Worm (Caenorhabditis elegans) whole organism, L3 larva: ENCODE results near the gene egl-36.
A peak's percentile ranks its signal among the peaks of the same experiment; 100 is the strongest.

Experiments
- R02D3.7 ChIP-seq: fragments of 150-350 bp; optimal IDR thresholded peaks from 2 replicates; lab custom pipeline; 2014; ENCODE audit warnings: missing biosample characterization, missing genetic modification characterization
- ZK546.5 ChIP-seq: sonication (generic microtip); optimal IDR thresholded peaks from 2 replicates; lab custom pipeline; 2017; ENCODE audit warnings: missing biosample characterization, missing genetic modification characterization
- ama-1 ChIP-seq: fragments of 150-350 bp; optimal IDR thresholded peaks from 2 replicates; lab custom pipeline; 2018
- ceh-16 ChIP-seq: sonication (generic microtip); optimal IDR thresholded peaks from 2 replicates; lab custom pipeline; 2017; ENCODE audit warnings: missing biosample characterization, missing genetic modification characterization
- ceh-28 ChIP-seq: fragments of 150-350 bp; optimal IDR thresholded peaks from 2 replicates; lab custom pipeline; 2014; ENCODE audit warnings: missing biosample characterization, missing genetic modification reagents, missing genetic modification characterization
- ceh-82 ChIP-seq: fragments of 150-350 bp; optimal IDR thresholded peaks from 2 replicates; lab custom pipeline; 2014; ENCODE audit warnings: missing biosample characterization, missing genetic modification characterization
- ceh-9 ChIP-seq: sonication (generic microtip); optimal IDR thresholded peaks from 2 replicates; lab custom pipeline; 2018; ENCODE audit warnings: missing biosample characterization, missing genetic modification characterization
- daf-12 ChIP-seq: fragments of 150-350 bp; optimal IDR thresholded peaks from 2 replicates; lab custom pipeline; 2014; ENCODE audit warnings: missing biosample characterization, missing genetic modification reagents, missing genetic modification characterization
- egl-27 ChIP-seq: sonication (generic microtip); optimal IDR thresholded peaks from 4 replicates; lab custom pipeline; 2017; ENCODE audit warnings: missing biosample characterization, missing genetic modification reagents, missing genetic modification characterization
- egl-5 ChIP-seq: fragments of 150-350 bp; optimal IDR thresholded peaks from 2 replicates; lab custom pipeline; 2017; ENCODE audit warnings: missing biosample characterization, missing genetic modification reagents, missing genetic modification characterization, inconsistent platforms
- elt-1 ChIP-seq: fragments of 150-350 bp; optimal IDR thresholded peaks from 2 replicates; lab custom pipeline; 2014; ENCODE audit warnings: missing biosample characterization, missing genetic modification characterization
- elt-2 ChIP-seq: sonication (generic microtip); optimal IDR thresholded peaks from 2 replicates; lab custom pipeline; 2016; ENCODE audit warnings: missing genetic modification reagents, mild to moderate bottlenecking, missing genetic modification characterization, missing compliant biosample characterization
- eor-1 ChIP-seq, 2 experiments: fragments of 150-350 bp; optimal IDR thresholded peaks; 2 replicates each; lab custom pipeline; 2014 to 2018; ENCODE audit warnings: missing biosample characterization in 2 of 2, missing genetic modification characterization in 2 of 2
- fkh-10 ChIP-seq: sonication (generic microtip); optimal IDR thresholded peaks from 2 replicates; lab custom pipeline; 2017; ENCODE audit warnings: missing biosample characterization, missing genetic modification reagents, missing genetic modification characterization
- fkh-2 ChIP-seq: fragments of 150-350 bp; optimal IDR thresholded peaks from 2 replicates; lab custom pipeline; 2014; ENCODE audit warnings: missing biosample characterization, missing genetic modification reagents, missing genetic modification characterization
- fos-1 ChIP-seq: fragments of 150-350 bp; optimal IDR thresholded peaks from 2 replicates; lab custom pipeline; 2014; ENCODE audit warnings: missing biosample characterization, missing genetic modification characterization
- hmg-11 ChIP-seq: sonication (generic microtip); optimal IDR thresholded peaks from 2 replicates; lab custom pipeline; 2016; ENCODE audit warnings: missing genetic modification characterization, missing compliant biosample characterization
- jun-1 ChIP-seq: fragments of 150-350 bp; optimal IDR thresholded peaks from 2 replicates; lab custom pipeline; 2014; ENCODE audit warnings: missing biosample characterization, missing genetic modification reagents, missing genetic modification characterization
- lin-15B ChIP-seq: fragments of 150-350 bp; optimal IDR thresholded peaks from 2 replicates; lab custom pipeline; 2014; ENCODE audit warnings: missing biosample characterization, missing genetic modification characterization
- lin-39 ChIP-seq: fragments of 150-350 bp; optimal IDR thresholded peaks from 2 replicates; lab custom pipeline; 2018; ENCODE audit warnings: missing biosample characterization, missing genetic modification reagents, missing genetic modification characterization
- lsy-12 ChIP-seq: sonication (generic microtip); optimal IDR thresholded peaks from 2 replicates; lab custom pipeline; 2016; ENCODE audit warnings: mild to moderate bottlenecking, missing genetic modification characterization, missing compliant biosample characterization
- mdl-1 ChIP-seq: fragments of 150-350 bp; optimal IDR thresholded peaks from 2 replicates; lab custom pipeline; 2014; ENCODE audit warnings: missing biosample characterization, missing genetic modification characterization
- mml-1 ChIP-seq: fragments of 150-350 bp; sonication (generic microtip); optimal IDR thresholded peaks from 3 replicates; lab custom pipeline; 2014; ENCODE audit warnings: missing biosample characterization, missing genetic modification characterization
- nfya-1 ChIP-seq: sonication (generic microtip); optimal IDR thresholded peaks from 2 replicates; lab custom pipeline; 2017; ENCODE audit warnings: missing genetic modification characterization, mild to moderate bottlenecking, missing compliant biosample characterization, antibody characterized with exemption, moderate library complexity; ENCODE audit not compliant: insufficient read depth
- nhr-11 ChIP-seq: fragments of 150-350 bp; optimal IDR thresholded peaks from 2 replicates; lab custom pipeline; 2014; ENCODE audit warnings: missing biosample characterization, missing genetic modification characterization
- nhr-12 ChIP-seq: fragments of 150-350 bp; optimal IDR thresholded peaks from 2 replicates; lab custom pipeline; 2014; ENCODE audit warnings: missing biosample characterization, missing genetic modification characterization
- nhr-23 ChIP-seq: fragments of 150-350 bp; optimal IDR thresholded peaks from 2 replicates; lab custom pipeline; 2014; ENCODE audit warnings: missing biosample characterization, missing genetic modification reagents, missing genetic modification characterization
- nhr-237 ChIP-seq: fragments of 150-350 bp; optimal IDR thresholded peaks from 2 replicates; lab custom pipeline; 2014; ENCODE audit warnings: missing biosample characterization, missing genetic modification characterization
- nhr-25 ChIP-seq: sonication (generic microtip); optimal IDR thresholded peaks from 2 replicates; lab custom pipeline; 2017; ENCODE audit warnings: missing biosample characterization, missing genetic modification characterization
- nhr-28 ChIP-seq: fragments of 150-350 bp; optimal IDR thresholded peaks from 2 replicates; lab custom pipeline; 2014; ENCODE audit warnings: missing biosample characterization, missing genetic modification characterization
- nhr-43 ChIP-seq: sonication (generic microtip); optimal IDR thresholded peaks from 2 replicates; lab custom pipeline; 2016; ENCODE audit warnings: mild to moderate bottlenecking, missing genetic modification characterization, missing compliant biosample characterization; ENCODE audit not compliant: poor library complexity, severe bottlenecking
- nhr-67 ChIP-seq: fragments of 150-350 bp; optimal IDR thresholded peaks from 2 replicates; lab custom pipeline; 2014; ENCODE audit warnings: missing biosample characterization, missing genetic modification characterization
- nhr-77 ChIP-seq: fragments of 150-350 bp; optimal IDR thresholded peaks from 2 replicates; lab custom pipeline; 2014; ENCODE audit warnings: missing biosample characterization, missing genetic modification characterization
- pha-4 ChIP-seq: fragments of 150-350 bp; optimal IDR thresholded peaks from 2 replicates; lab custom pipeline; 2014; ENCODE audit warnings: missing biosample characterization, missing genetic modification reagents, missing genetic modification characterization
- pqm-1 ChIP-seq: fragments of 150-350 bp; optimal IDR thresholded peaks from 2 replicates; lab custom pipeline; 2017; ENCODE audit warnings: missing biosample characterization, missing genetic modification characterization, inconsistent platforms
- sea-2 ChIP-seq: fragments of 150-350 bp; sonication (generic microtip); optimal IDR thresholded peaks from 4 replicates; lab custom pipeline; 2014; ENCODE audit warnings: missing biosample characterization, missing genetic modification reagents, missing genetic modification characterization
- skn-1 ChIP-seq: fragments of 150-350 bp; optimal IDR thresholded peaks from 2 replicates; lab custom pipeline; 2014; ENCODE audit warnings: missing biosample characterization, missing genetic modification characterization
- snpc-4 ChIP-seq: fragments of 150-350 bp; optimal IDR thresholded peaks from 2 replicates; lab custom pipeline; 2014; ENCODE audit warnings: missing biosample characterization, missing genetic modification characterization
- tbx-2 ChIP-seq: sonication (generic microtip); optimal IDR thresholded peaks from 2 replicates; lab custom pipeline; 2016; ENCODE audit warnings: mild to moderate bottlenecking, missing genetic modification characterization, missing compliant biosample characterization
- unc-39 ChIP-seq: sonication (generic microtip); optimal IDR thresholded peaks from 4 replicates; lab custom pipeline; 2017; ENCODE audit warnings: missing biosample characterization, missing genetic modification characterization
- unc-62 ChIP-seq: fragments of 150-350 bp; sonication (generic microtip); optimal IDR thresholded peaks from 4 replicates; lab custom pipeline; 2014; ENCODE audit warnings: missing biosample characterization, missing genetic modification reagents, missing genetic modification characterization
- zag-1 ChIP-seq: fragments of 150-350 bp; optimal IDR thresholded peaks from 2 replicates; lab custom pipeline; 2014; ENCODE audit warnings: missing biosample characterization, missing genetic modification characterization
- ztf-11 ChIP-seq: fragments of 150-350 bp; optimal IDR thresholded peaks from 2 replicates; lab custom pipeline; 2014; ENCODE audit warnings: missing biosample characterization, missing genetic modification characterization
- ztf-4 ChIP-seq: fragments of 150-350 bp; optimal IDR thresholded peaks from 2 replicates; lab custom pipeline; 2014; ENCODE audit warnings: missing biosample characterization, missing genetic modification characterization

Gene egl-36

DNA sequence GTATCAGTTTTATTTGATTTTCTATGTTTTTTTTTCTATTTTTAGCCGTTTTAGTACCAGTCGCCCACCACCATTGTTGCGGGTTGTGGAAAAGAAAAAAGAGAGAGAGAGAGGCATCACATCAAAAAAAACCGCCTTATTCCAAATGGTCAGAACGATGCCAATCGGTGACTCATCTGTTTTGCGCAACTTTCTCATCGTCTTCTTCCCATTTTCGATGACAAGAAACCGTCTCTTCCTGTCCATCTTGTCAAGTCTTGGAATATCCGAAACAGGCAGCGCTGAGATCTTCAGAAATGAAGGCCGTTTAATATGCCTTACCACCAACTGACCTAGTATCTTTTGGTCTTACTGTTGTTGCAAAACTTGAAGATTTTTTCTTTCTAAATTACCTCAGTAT, 47.6 kb upstream of the egl-36 start:
- no peak for TF ChIP-seq tbx-2 (tag; lab: Kevin White, UChicago)
- peak; percentile 45 for TF ChIP-seq jun-1 (tag; lab: Kevin White, UChicago)
- peak; percentile 3 for TF ChIP-seq ceh-28 (tag; lab: Kevin White, UChicago)
- TF ChIP-seq unc-39: no peak
- TF ChIP-seq nhr-43: peak; percentile 13
- no peak for TF ChIP-seq nhr-77 (tag; lab: Kevin White, UChicago)
- no peak for TF ChIP-seq lin-15B (tag; lab: Kevin White, UChicago)
- no peak for TF ChIP-seq zag-1
- TF ChIP-seq nhr-28 (tag; lab: Kevin White, UChicago): no peak
- TF ChIP-seq nhr-67 (tag; lab: Kevin White, UChicago): no peak
- TF ChIP-seq skn-1 (tag; lab: Kevin White, UChicago): no peak
- no peak for TF ChIP-seq ama-1 (lab: Kevin White, UChicago)
- TF ChIP-seq unc-62 (GFP tag; lab: Kevin White, UChicago): no peak
- no peak for TF ChIP-seq egl-27 (tag; lab: Kevin White, UChicago)
- peak; percentile 69 for TF ChIP-seq nhr-23
- TF ChIP-seq mml-1 (tag; lab: Kevin White, UChicago): no peak
- TF ChIP-seq sea-2 (GFP tag; lab: Kevin White, UChicago): no peak
- TF ChIP-seq lin-39 (tag; lab: Kevin White, UChicago): no peak
- peak; percentile 31 for TF ChIP-seq lsy-12 (tag; lab: Kevin White, UChicago)
- no peak for TF ChIP-seq nhr-11 (tag; lab: Kevin White, UChicago)
- TF ChIP-seq nhr-25 (tag; lab: Kevin White, UChicago): peak; percentile 54
- no peak for TF ChIP-seq nfya-1 (tag; lab: Kevin White, UChicago)
- no peak for TF ChIP-seq snpc-4 (tag; lab: Kevin White, UChicago)
- no peak for TF ChIP-seq elt-1 (tag; lab: Kevin White, UChicago)
- no peak for TF ChIP-seq egl-5 (tag; lab: Kevin White, UChicago)
- TF ChIP-seq nhr-12 (tag; lab: Kevin White, UChicago): no peak
- TF ChIP-seq ceh-9 (tag; lab: Kevin White, UChicago): no peak
- no peak for TF ChIP-seq eor-1 (tag; optimal IDR thresholded peaks at IDR 0.05; lab: Kevin White, UChicago)
- no peak for TF ChIP-seq ceh-82
- no peak for TF ChIP-seq ZK546.5 (tag; lab: Kevin White, UChicago)
- no peak for TF ChIP-seq ztf-4 (tag; lab: Kevin White, UChicago)
- no peak for TF ChIP-seq ceh-16 (tag; lab: Kevin White, UChicago)
- TF ChIP-seq fkh-10: no peak

DNA sequence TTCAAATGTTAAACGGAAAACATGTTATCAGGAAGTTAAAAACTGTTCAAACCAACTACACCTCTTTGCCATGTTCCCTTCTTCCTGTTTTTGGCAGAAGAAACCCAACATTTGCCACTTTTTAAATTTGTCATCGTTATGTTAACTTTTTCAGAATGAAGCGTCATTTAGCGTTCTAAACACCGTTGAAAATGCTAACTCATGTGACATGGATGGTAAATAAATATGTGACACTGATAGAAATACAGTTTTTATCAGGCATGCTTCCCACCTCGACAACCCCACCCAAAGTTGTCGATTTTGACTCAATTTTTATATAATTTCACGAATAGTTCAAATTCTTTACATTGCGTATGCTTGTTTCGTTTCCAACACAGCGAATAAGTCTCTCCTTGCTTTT, 46.8 kb upstream of the egl-36 start:
- TF ChIP-seq unc-62 (GFP tag; lab: Kevin White, UChicago): no peak
- TF ChIP-seq ztf-11 (tag; lab: Kevin White, UChicago): no peak
- TF ChIP-seq snpc-4 (tag; lab: Kevin White, UChicago): no peak
- no peak for TF ChIP-seq mdl-1 (tag; lab: Kevin White, UChicago)
- no peak for TF ChIP-seq sea-2 (GFP tag; lab: Kevin White, UChicago)
- no peak for TF ChIP-seq nhr-12 (tag; lab: Kevin White, UChicago)
- TF ChIP-seq R02D3.7: no peak
- TF ChIP-seq lsy-12 (tag; lab: Kevin White, UChicago): peak; percentile 31
- no peak for TF ChIP-seq nhr-43
- no peak for TF ChIP-seq daf-12
- TF ChIP-seq nhr-23: no peak
- TF ChIP-seq nhr-28 (tag; lab: Kevin White, UChicago): no peak
- TF ChIP-seq mml-1 (tag; lab: Kevin White, UChicago): no peak
- TF ChIP-seq lin-39 (tag; lab: Kevin White, UChicago): no peak
- no peak for TF ChIP-seq nhr-11 (tag; lab: Kevin White, UChicago)
- no peak for TF ChIP-seq egl-27 (tag; lab: Kevin White, UChicago)
- TF ChIP-seq jun-1 (tag; lab: Kevin White, UChicago): peak; percentile 6
- no peak for TF ChIP-seq hmg-11 (tag; lab: Kevin White, UChicago)
- TF ChIP-seq pqm-1 (tag; lab: Kevin White, UChicago): peak; percentile 87
- TF ChIP-seq ZK546.5 (tag; lab: Kevin White, UChicago): no peak
- peak; percentile 13 for TF ChIP-seq ama-1 (lab: Kevin White, UChicago)
- TF ChIP-seq ceh-16 (tag; lab: Kevin White, UChicago): no peak
- no peak for TF ChIP-seq unc-39
- TF ChIP-seq fos-1: no peak
- peak; percentile 74 for TF ChIP-seq elt-2 (tag; lab: Kevin White, UChicago)
- TF ChIP-seq pha-4 (tag; lab: Kevin White, UChicago): peak; percentile 57
- TF ChIP-seq nhr-237 (tag; lab: Kevin White, UChicago): no peak
- no peak for TF ChIP-seq fkh-2 (tag; lab: Kevin White, UChicago)
- TF ChIP-seq elt-1 (tag; lab: Kevin White, UChicago): no peak
